Worm (Caenorhabditis elegans) whole organism, L3 larva: Measurements from ENCODE around the gene K08E7.5.

Experiments used
- ZK546.5 ChIP-seq: sonication (generic microtip); optimal IDR thresholded peaks from 2 replicates; lab custom pipeline; 2017; ENCODE audit warnings: missing biosample characterization, missing genetic modification characterization
- aly-2 ChIP-seq: fragments of 150-350 bp; optimal IDR thresholded peaks from 2 replicates; lab custom pipeline; 2014; ENCODE audit warnings: missing biosample characterization, missing genetic modification characterization
- ceh-16 ChIP-seq: sonication (generic microtip); optimal IDR thresholded peaks from 2 replicates; lab custom pipeline; 2017; ENCODE audit warnings: missing biosample characterization, missing genetic modification characterization
- ceh-28 ChIP-seq: fragments of 150-350 bp; optimal IDR thresholded peaks from 2 replicates; lab custom pipeline; 2014; ENCODE audit warnings: missing biosample characterization, missing genetic modification reagents, missing genetic modification characterization
- ceh-82 ChIP-seq: fragments of 150-350 bp; optimal IDR thresholded peaks from 2 replicates; lab custom pipeline; 2014; ENCODE audit warnings: missing biosample characterization, missing genetic modification characterization
- ceh-9 ChIP-seq: sonication (generic microtip); optimal IDR thresholded peaks from 2 replicates; lab custom pipeline; 2018; ENCODE audit warnings: missing biosample characterization, missing genetic modification characterization
- egl-5 ChIP-seq: fragments of 150-350 bp; optimal IDR thresholded peaks from 2 replicates; lab custom pipeline; 2017; ENCODE audit warnings: missing biosample characterization, missing genetic modification reagents, missing genetic modification characterization, inconsistent platforms
- elt-2 ChIP-seq: sonication (generic microtip); optimal IDR thresholded peaks from 2 replicates; lab custom pipeline; 2016; ENCODE audit warnings: missing genetic modification reagents, mild to moderate bottlenecking, missing genetic modification characterization, missing compliant biosample characterization
- elt-3 ChIP-seq, 3 experiments: fragments of 150-350 bp in 1 of 3; sonication (generic microtip) in 2 of 3; optimal IDR thresholded peaks; 2 replicates in 2 of 3; 4 replicates in 1 of 3; lab custom pipeline; 2014 to 2017; ENCODE audit warnings: missing biosample characterization in 3 of 3, missing genetic modification characterization in 3 of 3
- eor-1 ChIP-seq, 2 experiments: fragments of 150-350 bp; optimal IDR thresholded peaks; 2 replicates each; lab custom pipeline; 2014 to 2018; ENCODE audit warnings: missing biosample characterization in 2 of 2, missing genetic modification characterization in 2 of 2
- fkh-2 ChIP-seq: fragments of 150-350 bp; optimal IDR thresholded peaks from 2 replicates; lab custom pipeline; 2014; ENCODE audit warnings: missing biosample characterization, missing genetic modification reagents, missing genetic modification characterization
- fos-1 ChIP-seq: fragments of 150-350 bp; optimal IDR thresholded peaks from 2 replicates; lab custom pipeline; 2014; ENCODE audit warnings: missing biosample characterization, missing genetic modification characterization
- hmg-11 ChIP-seq: sonication (generic microtip); optimal IDR thresholded peaks from 2 replicates; lab custom pipeline; 2016; ENCODE audit warnings: missing genetic modification characterization, missing compliant biosample characterization
- lin-15B ChIP-seq: fragments of 150-350 bp; optimal IDR thresholded peaks from 2 replicates; lab custom pipeline; 2014; ENCODE audit warnings: missing biosample characterization, missing genetic modification characterization
- lsy-12 ChIP-seq: sonication (generic microtip); optimal IDR thresholded peaks from 2 replicates; lab custom pipeline; 2016; ENCODE audit warnings: mild to moderate bottlenecking, missing genetic modification characterization, missing compliant biosample characterization
- mdl-1 ChIP-seq: fragments of 150-350 bp; optimal IDR thresholded peaks from 2 replicates; lab custom pipeline; 2014; ENCODE audit warnings: missing biosample characterization, missing genetic modification characterization
- nfya-1 ChIP-seq: sonication (generic microtip); optimal IDR thresholded peaks from 2 replicates; lab custom pipeline; 2017; ENCODE audit warnings: missing genetic modification characterization, mild to moderate bottlenecking, missing compliant biosample characterization, antibody characterized with exemption, moderate library complexity; ENCODE audit not compliant: insufficient read depth
- nhr-11 ChIP-seq: fragments of 150-350 bp; optimal IDR thresholded peaks from 2 replicates; lab custom pipeline; 2014; ENCODE audit warnings: missing biosample characterization, missing genetic modification characterization
- nhr-12 ChIP-seq: fragments of 150-350 bp; optimal IDR thresholded peaks from 2 replicates; lab custom pipeline; 2014; ENCODE audit warnings: missing biosample characterization, missing genetic modification characterization
- nhr-23 ChIP-seq: fragments of 150-350 bp; optimal IDR thresholded peaks from 2 replicates; lab custom pipeline; 2014; ENCODE audit warnings: missing biosample characterization, missing genetic modification reagents, missing genetic modification characterization
- nhr-237 ChIP-seq: fragments of 150-350 bp; optimal IDR thresholded peaks from 2 replicates; lab custom pipeline; 2014; ENCODE audit warnings: missing biosample characterization, missing genetic modification characterization
- nhr-28 ChIP-seq: fragments of 150-350 bp; optimal IDR thresholded peaks from 2 replicates; lab custom pipeline; 2014; ENCODE audit warnings: missing biosample characterization, missing genetic modification characterization
- nhr-43 ChIP-seq: sonication (generic microtip); optimal IDR thresholded peaks from 2 replicates; lab custom pipeline; 2016; ENCODE audit warnings: mild to moderate bottlenecking, missing genetic modification characterization, missing compliant biosample characterization; ENCODE audit not compliant: poor library complexity, severe bottlenecking
- nhr-67 ChIP-seq: fragments of 150-350 bp; optimal IDR thresholded peaks from 2 replicates; lab custom pipeline; 2014; ENCODE audit warnings: missing biosample characterization, missing genetic modification characterization
- nhr-76 ChIP-seq: fragments of 150-350 bp; sonication (generic microtip); optimal IDR thresholded peaks from 5 replicates; lab custom pipeline; 2014; ENCODE audit warnings: missing biosample characterization, missing genetic modification characterization
- nhr-77 ChIP-seq: fragments of 150-350 bp; optimal IDR thresholded peaks from 2 replicates; lab custom pipeline; 2014; ENCODE audit warnings: missing biosample characterization, missing genetic modification characterization
- pha-4 ChIP-seq: fragments of 150-350 bp; optimal IDR thresholded peaks from 2 replicates; lab custom pipeline; 2014; ENCODE audit warnings: missing biosample characterization, missing genetic modification reagents, missing genetic modification characterization
- pqm-1 ChIP-seq: fragments of 150-350 bp; optimal IDR thresholded peaks from 2 replicates; lab custom pipeline; 2017; ENCODE audit warnings: missing biosample characterization, missing genetic modification characterization, inconsistent platforms
- sea-2 ChIP-seq: fragments of 150-350 bp; sonication (generic microtip); optimal IDR thresholded peaks from 4 replicates; lab custom pipeline; 2014; ENCODE audit warnings: missing biosample characterization, missing genetic modification reagents, missing genetic modification characterization
- skn-1 ChIP-seq: fragments of 150-350 bp; optimal IDR thresholded peaks from 2 replicates; lab custom pipeline; 2014; ENCODE audit warnings: missing biosample characterization, missing genetic modification characterization
- snpc-4 ChIP-seq: fragments of 150-350 bp; optimal IDR thresholded peaks from 2 replicates; lab custom pipeline; 2014; ENCODE audit warnings: missing biosample characterization, missing genetic modification characterization
- unc-62 ChIP-seq: fragments of 150-350 bp; sonication (generic microtip); optimal IDR thresholded peaks from 4 replicates; lab custom pipeline; 2014; ENCODE audit warnings: missing biosample characterization, missing genetic modification reagents, missing genetic modification characterization
- zag-1 ChIP-seq: fragments of 150-350 bp; optimal IDR thresholded peaks from 2 replicates; lab custom pipeline; 2014; ENCODE audit warnings: missing biosample characterization, missing genetic modification characterization
- ztf-11 ChIP-seq: fragments of 150-350 bp; optimal IDR thresholded peaks from 2 replicates; lab custom pipeline; 2014; ENCODE audit warnings: missing biosample characterization, missing genetic modification characterization

The K08E7.5 gene

ce11 chrIV:12549014-12549413 lies 24.2 kb upstream of the K08E7.5 start:
- TF ChIP-seq nhr-28 (tag; lab: Kevin White, UChicago) (no peak), nhr-237 (no peak), ceh-16 (no peak), ceh-82 (tag; lab: Kevin White, UChicago) (no peak), pqm-1 (tag; lab: Kevin White, UChicago) (no peak), ztf-11 (tag; lab: Kevin White, UChicago) (no peak), lin-15B (tag; lab: Kevin White, UChicago) (no peak), snpc-4 (tag; lab: Kevin White, UChicago) (no peak), nhr-12 (tag; lab: Kevin White, UChicago) (no peak)

- TF ChIP-seq pha-4 (tag; lab: Kevin White, UChicago) (no peak), elt-3 (tag; optimal IDR thresholded peaks at IDR 0.05; lab: Kevin White, UChicago) (no peak), zag-1 (tag; lab: Kevin White, UChicago) (no peak), nfya-1 (no peak), ceh-82 (tag; lab: Kevin White, UChicago) (no peak), ZK546.5 (tag; lab: Kevin White, UChicago) (no peak), nhr-12 (tag; lab: Kevin White, UChicago) (no peak), nhr-43 (tag; lab: Kevin White, UChicago) (no peak), elt-2 (tag; lab: Kevin White, UChicago) (no peak), nhr-237 (no peak), nhr-11 (tag; lab: Kevin White, UChicago) (no peak)
Measured at ce11 chrIV:12551944-12552343, 21.2 kb upstream of the K08E7.5 start.

ce11 chrIV:12558925-12559450 lies 14.2 kb upstream of the K08E7.5 start, which contains the start of the genes ZK795.2 and ZK795.3:
TSS of gene ZK795.2 (minus strand) at chrIV:12558975.
TSS of gene ZK795.3 (plus strand) at chrIV:12559365.
- no peak for TF ChIP-seq sea-2 (GFP tag; lab: Kevin White, UChicago)
- TF ChIP-seq nhr-43 (tag; lab: Kevin White, UChicago), result peak; percentile 18
- TF ChIP-seq nhr-23 (tag; lab: Kevin White, UChicago), result peak; percentile 53
- peak; percentile 47 for TF ChIP-seq snpc-4 (tag; lab: Kevin White, UChicago)
- TF ChIP-seq pha-4 (tag; lab: Kevin White, UChicago), result peak; percentile 90
- TF ChIP-seq nfya-1, result peak; percentile 71
- peak; percentile 39 for TF ChIP-seq lin-15B (tag; lab: Kevin White, UChicago)
- TF ChIP-seq fkh-2 (tag; lab: Kevin White, UChicago), result no peak
- no peak for TF ChIP-seq nhr-67 (tag; lab: Kevin White, UChicago)
- peak; percentile 6 for TF ChIP-seq elt-2 (tag; lab: Kevin White, UChicago)
- TF ChIP-seq eor-1 (tag; optimal IDR thresholded peaks at IDR 0.05; lab: Kevin White, UChicago), result peak in 1 of 2 experiments; percentile 18
- TF ChIP-seq pqm-1 (tag; lab: Kevin White, UChicago), result no peak
- peak; percentile 37 for TF ChIP-seq ceh-28 (tag; lab: Kevin White, UChicago)
- TF ChIP-seq ceh-9 (tag; lab: Kevin White, UChicago), result no peak
- TF ChIP-seq ZK546.5 (tag; lab: Kevin White, UChicago), result no peak
- TF ChIP-seq hmg-11 (tag; lab: Kevin White, UChicago), result peak; percentile 61
- TF ChIP-seq nhr-76 (tag; lab: Kevin White, UChicago), result no peak
- TF ChIP-seq, all 47 proteins: peak for 10

- TF ChIP-seq egl-5 (tag; lab: Kevin White, UChicago), result no peak
- TF ChIP-seq pha-4 (tag; lab: Kevin White, UChicago), result no peak
- no peak for TF ChIP-seq aly-2 (tag; lab: Kevin White, UChicago)
- TF ChIP-seq nhr-11 (tag; lab: Kevin White, UChicago), result no peak
- no peak for TF ChIP-seq skn-1 (tag; lab: Kevin White, UChicago)
- TF ChIP-seq pqm-1 (tag; lab: Kevin White, UChicago), result no peak
- TF ChIP-seq nhr-77 (tag; lab: Kevin White, UChicago), result no peak
- TF ChIP-seq lsy-12 (tag; lab: Kevin White, UChicago), result no peak
- no peak for TF ChIP-seq mdl-1
- TF ChIP-seq fos-1 (tag; lab: Kevin White, UChicago), result no peak
- no peak for TF ChIP-seq unc-62
- no peak for TF ChIP-seq elt-2 (tag; lab: Kevin White, UChicago)
- no peak for TF ChIP-seq ceh-82 (tag; lab: Kevin White, UChicago)
- no peak for TF ChIP-seq nhr-76 (tag; lab: Kevin White, UChicago)
- TF ChIP-seq nhr-237, result no peak
- no peak for TF ChIP-seq fkh-2 (tag; lab: Kevin White, UChicago)
- TF ChIP-seq, all 47 proteins: peak for 0
Measured at ce11 chrIV:12560568-12560967, 12.6 kb upstream of the K08E7.5 start, which contains the start of gene snb-7. TSS of gene snb-7 (plus strand) at chrIV:12560868.
